2 fruit fly cellular contexts compared by ENCODE assay signal in the genomic region with DNA sequence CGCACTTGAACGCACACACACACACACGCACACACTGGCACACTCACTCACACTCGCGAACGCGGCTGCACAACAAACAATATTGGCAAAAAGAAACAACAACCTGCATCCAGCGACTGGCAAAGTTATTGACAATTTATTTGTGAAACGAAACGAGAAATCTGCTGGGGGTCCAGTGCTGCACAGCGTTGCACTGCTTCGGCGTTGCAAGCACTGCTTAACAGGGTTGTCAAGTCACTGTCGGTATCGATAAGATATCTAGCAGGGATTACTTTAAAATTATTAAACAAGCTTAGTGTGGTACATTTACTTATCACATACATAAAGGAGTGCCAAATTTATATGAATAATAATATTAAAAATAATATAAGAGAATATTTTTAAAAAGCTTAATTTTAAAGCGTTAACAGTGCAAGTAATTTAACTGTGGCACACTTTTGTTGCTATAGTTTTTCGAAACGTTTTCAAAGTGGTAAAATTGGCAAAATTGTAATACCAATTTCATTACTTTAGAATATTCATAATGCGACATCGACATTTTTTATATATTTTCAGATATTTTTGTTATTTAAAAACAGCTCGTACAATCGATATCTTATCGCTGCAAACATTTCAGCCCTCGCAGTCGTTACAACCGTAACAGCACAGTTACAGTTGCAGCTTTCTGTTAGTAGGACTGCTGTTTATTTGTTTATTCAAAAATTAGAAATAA.
TF ChIP-seq lines count a peak whose summit lies in the region.

Gene dsd (minus strand): TSS at position 179 of the 712 bp plus-strand sequence.
Gene Tusp (plus strand): TSS at position 662 of the 712 bp plus-strand sequence.

TF ChIP-seq in whole organism, embryonic, 481 proteins besides CTCF, POLR2A, EP300 and RAD21 (continued from another document and continues in another):
- TF ChIP-seq lmd (GFP tag; IDR thresholded peaks at IDR 0.05; lab: Robert Waterston, UW) (peak; percentile 72), lola (GFP tag; optimal IDR thresholded peaks at IDR 0.05; lab: Kevin White, UChicago) (peak in 1 of 3 experiments; percentile 63), CG2202 (tag; optimal IDR thresholded peaks at IDR 0.05; lab: Kevin White, UChicago) (no peak), Fer2 (tag; optimal IDR thresholded peaks at IDR 0.05; lab: Kevin White, UChicago) (peak; percentile 56), CG16779 (GFP tag; IDR thresholded peaks at IDR 0.05; lab: Robert Waterston, UW) (0 out of 2 replicates have a peak, but pooled peaks have one; percentile 45), so (GFP tag; IDR thresholded peaks at IDR 0.05; lab: Robert Waterston, UW) (peak; percentile 68; the same call in 1 of the 3 replicates), CG18619 (GFP tag; optimal IDR thresholded peaks at IDR 0.05; lab: Kevin White, UChicago) (peak; percentile 63), sd (tag; optimal IDR thresholded peaks at IDR 0.05; lab: Kevin White, UChicago) (no peak), CG8478 (optimal IDR thresholded peaks at IDR 0.05; lab: Kevin White, UChicago) (no peak), CG15269 (tag; optimal IDR thresholded peaks at IDR 0.05; lab: Kevin White, UChicago) (peak; percentile 71), Sin3A (optimal IDR thresholded peaks at IDR 0.05; lab: Kevin White, UChicago) (no peak), CG1233 (GFP tag; optimal IDR thresholded peaks at IDR 0.05; lab: Kevin White, UChicago) (peak; percentile 57), CG30403 (GFP tag; optimal IDR thresholded peaks at IDR 0.05; lab: Kevin White, UChicago) (peak; percentile 86), gt (GFP tag; IDR thresholded peaks at IDR 0.05; lab: Robert Waterston, UW) (peak; percentile 31; the same call in 1 of the 2 replicates), CG3163 (GFP tag; optimal IDR thresholded peaks at IDR 0.05; lab: Kevin White, UChicago) (peak; percentile 31), Sox100B (GFP tag; optimal IDR thresholded peaks at IDR 0.05; lab: Kevin White, UChicago) (peak; percentile 70), ara (GFP tag; IDR thresholded peaks at IDR 0.05; lab: Robert Waterston, UW) (peak; percentile 52; the same call in 1 of the 2 replicates), CG11560 (tag; IDR thresholded peaks at IDR 0.05; lab: Robert Waterston, UW) (no peak), tll (GFP tag; optimal IDR thresholded peaks at IDR 0.05; lab: Kevin White, UChicago) (no peak), Med (GFP tag; lab: Kevin White, UChicago) (peak; percentile 97), ro (GFP tag; IDR thresholded peaks at IDR 0.05; lab: Robert Waterston, UW) (peak; percentile 8; the same call in 1 of the 2 replicates), CG4854 (GFP tag; optimal IDR thresholded peaks at IDR 0.05; lab: Kevin White, UChicago) (peak; percentile 48), dimm (GFP tag; IDR thresholded peaks at IDR 0.05; lab: Robert Waterston, UW) (no peak), Xrp1 (GFP tag; IDR thresholded peaks at IDR 0.05; lab: Robert Waterston, UW) (peak; percentile 79), cad (GFP tag; optimal IDR thresholded peaks at IDR 0.05; lab: Kevin White, UChicago) (no peak), ind (GFP tag; optimal IDR thresholded peaks at IDR 0.05; lab: Kevin White, UChicago) (peak; percentile 87), Bdp1 (GFP tag; optimal IDR thresholded peaks at IDR 0.05; lab: Kevin White, UChicago) (peak; percentile 63), Sry-δ (GFP tag; optimal IDR thresholded peaks at IDR 0.05; lab: Kevin White, UChicago) (peak; percentile 60), CG33557 (GFP tag; optimal IDR thresholded peaks at IDR 0.05; lab: Kevin White, UChicago) (peak; percentile 36), PHDP (tag; optimal IDR thresholded peaks at IDR 0.05; lab: Kevin White, UChicago) (peak; percentile 64), row (GFP tag; IDR thresholded peaks at IDR 0.05; lab: Robert Waterston, UW) (peak; percentile 91), CG4360 (GFP tag; IDR thresholded peaks at IDR 0.05; lab: Robert Waterston, UW) (0 out of 2 replicates have a peak, but pooled peaks have one; percentile 45), CG43689 (GFP tag; IDR thresholded peaks at IDR 0.05; lab: Robert Waterston, UW) (peak; percentile 9; the same call in 1 of the 2 replicates), gsb-n (tag; optimal IDR thresholded peaks at IDR 0.05; lab: Kevin White, UChicago) (peak; percentile 32), NK7.1 (GFP tag; optimal IDR thresholded peaks at IDR 0.05; lab: Kevin White, UChicago) (no peak), ci (GFP tag; IDR thresholded peaks at IDR 0.05; lab: Robert Waterston, UW) (peak; percentile 81), Mad (GFP tag; optimal IDR thresholded peaks at IDR 0.05; lab: Kevin White, UChicago) (peak; percentile 69), CG12299 (tag; optimal IDR thresholded peaks at IDR 0.05; lab: Kevin White, UChicago) (peak; percentile 28), CG12942 (GFP tag; optimal IDR thresholded peaks at IDR 0.05; lab: Kevin White, UChicago) (peak; percentile 79), btn (GFP tag; optimal IDR thresholded peaks at IDR 0.05; lab: Kevin White, UChicago) (peak; percentile 26), CG12769 (tag; optimal IDR thresholded peaks at IDR 0.05; lab: Kevin White, UChicago) (peak; percentile 57), MESR4 (GFP tag; optimal IDR thresholded peaks at IDR 0.05; lab: Kevin White, UChicago) (peak; percentile 82), MTF-1 (GFP tag; optimal IDR thresholded peaks at IDR 0.05; lab: Kevin White, UChicago; ENCODE audit: borderline replicate concordance) (peak; percentile 36), slbo (GFP tag; IDR thresholded peaks at IDR 0.05; lab: Robert Waterston, UW) (peak; percentile 93), Dll (GFP tag; IDR thresholded peaks at IDR 0.05; lab: Robert Waterston, UW; ENCODE audit: partially characterized antibody) (peak; percentile 67; the same call in 3 of the 4 replicates), CG7963 (GFP tag; IDR thresholded peaks at IDR 0.05; lab: Robert Waterston, UW; ENCODE audit: partially characterized antibody) (0 out of 3 replicates have a peak, but pooled peaks have one; percentile 38), trem (tag; optimal IDR thresholded peaks at IDR 0.05; lab: Kevin White, UChicago) (peak; percentile 37), CG31224 (GFP tag; IDR thresholded peaks at IDR 0.05; lab: Robert Waterston, UW) (peak; percentile 46; the same call in 1 of the 2 replicates), MBD-R2 (GFP tag; IDR thresholded peaks at IDR 0.05; lab: Robert Waterston, UW) (peak; percentile 88), pnt (GFP tag; optimal IDR thresholded peaks at IDR 0.05; lab: Kevin White, UChicago) (peak; percentile 69), psq (GFP tag; optimal IDR thresholded peaks at IDR 0.05; lab: Kevin White, UChicago) (peak; percentile 49), CG10274 (GFP tag; optimal IDR thresholded peaks at IDR 0.05; lab: Kevin White, UChicago) (peak; percentile 23), CG18262 (tag; optimal IDR thresholded peaks at IDR 0.05; lab: Kevin White, UChicago) (peak; percentile 72), toy (GFP tag; IDR thresholded peaks at IDR 0.05; lab: Robert Waterston, UW) (no peak), CG17359 (tag; optimal IDR thresholded peaks at IDR 0.05; lab: Kevin White, UChicago) (peak; percentile 65), zfh1 (GFP tag; IDR thresholded peaks at IDR 0.05; lab: Robert Waterston, UW) (peak; percentile 78), stc (GFP tag; IDR thresholded peaks at IDR 0.05; lab: Robert Waterston, UW) (peak; percentile 56; the same call in 1 of the 2 replicates), Hr39 (optimal IDR thresholded peaks at IDR 0.05; lab: Kevin White, UChicago) (no peak), E2f1 (GFP tag; IDR thresholded peaks at IDR 0.05; lab: Robert Waterston, UW) (peak; percentile 58)

TF ChIP-seq in whole organism, prepupa, 60 proteins besides CTCF, POLR2A, EP300 and RAD21 (continued from another document):
- TF ChIP-seq Hr39 (GFP tag; optimal IDR thresholded peaks at IDR 0.05; lab: Kevin White, UChicago): peak; percentile 76
- TF ChIP-seq eg (GFP tag; IDR thresholded peaks at IDR 0.05; lab: Robert Waterston, UW): no peak; the same call in none of the 3 replicates
- TF ChIP-seq CG7368 (GFP tag; optimal IDR thresholded peaks at IDR 0.05; lab: Kevin White, UChicago): peak; percentile 30
- peak; percentile 21 for TF ChIP-seq CG6854 (GFP tag; optimal IDR thresholded peaks at IDR 0.05; lab: Kevin White, UChicago)
- TF ChIP-seq Ets96B (tag; optimal IDR thresholded peaks at IDR 0.05; lab: Kevin White, UChicago): peak; percentile 33
- no peak for TF ChIP-seq CG8119 (GFP tag; IDR thresholded peaks at IDR 0.05; lab: Robert Waterston, UW)
- peak; percentile 44 for TF ChIP-seq vri (GFP tag; optimal IDR thresholded peaks at IDR 0.05; lab: Kevin White, UChicago)
- peak; percentile 75 for TF ChIP-seq CG10631 (GFP tag; optimal IDR thresholded peaks at IDR 0.05; lab: Kevin White, UChicago)
- TF ChIP-seq CG10669 (GFP tag; optimal IDR thresholded peaks at IDR 0.05; lab: Kevin White, UChicago): peak; percentile 59
- TF ChIP-seq Sox15 (GFP tag; optimal IDR thresholded peaks at IDR 0.05; lab: Kevin White, UChicago): peak; percentile 69
- peak; percentile 49 for TF ChIP-seq Eip75B (GFP tag; optimal IDR thresholded peaks at IDR 0.05; lab: Kevin White, UChicago)
- peak; percentile 44 to 65 for TF ChIP-seq salr (GFP tag; optimal IDR thresholded peaks at IDR 0.05; lab: Kevin White, UChicago)
- TF ChIP-seq Gug (GFP tag; IDR thresholded peaks at IDR 0.05; lab: Robert Waterston, UW): peak; percentile 43
